Fruit fly (Drosophila melanogaster) whole organism, prepupa: ENCODE data around the gene RhoGEF64C.

Experiments used
- Blimp-1 ChIP-seq: fragments of 200-800 bp; sonication (Bioruptor generic); optimal IDR thresholded peaks from 3 replicates; lab custom pipeline; 2017; ENCODE audit warnings: missing biosample characterization, missing genetic modification characterization, mild to moderate bottlenecking, moderate library complexity, missing genetic modification reagents
- CG10631 ChIP-seq: fragments of 200-800 bp; sonication (Bioruptor generic); optimal IDR thresholded peaks from 2 replicates; lab custom pipeline; 2016; ENCODE audit warnings: missing biosample characterization, missing genetic modification characterization
- CG11902 ChIP-seq: fragments of 200-800 bp; sonication (Bioruptor generic); optimal IDR thresholded peaks from 3 replicates; lab custom pipeline; 2016; ENCODE audit warnings: missing biosample characterization, missing genetic modification characterization
- CG15336 ChIP-seq: fragments of 200-800 bp; sonication (Bioruptor generic); IDR thresholded peaks from 2 replicates; pipeline ENCODE4 v1.3.6; 2022; ENCODE audit warnings: missing biosample characterization, missing genetic modification characterization
- CG1621 ChIP-seq: fragments of 200-800 bp; sonication (Bioruptor generic); optimal IDR thresholded peaks from 3 replicates; lab custom pipeline; 2018; ENCODE audit warnings: missing biosample characterization, mild to moderate bottlenecking, missing genetic modification characterization
- CG3032 ChIP-seq: fragments of 200-800 bp; optimal IDR thresholded peaks from 2 replicates; lab custom pipeline; 2019; ENCODE audit warnings: missing biosample characterization, mild to moderate bottlenecking, missing genetic modification characterization, moderate library complexity
- CG31627 ChIP-seq: fragments of 200-800 bp; sonication (Bioruptor generic); optimal IDR thresholded peaks from 3 replicates; lab custom pipeline; 2016; ENCODE audit warnings: missing biosample characterization, missing genetic modification characterization
- CG32006 ChIP-seq: fragments of 200-800 bp; sonication (Bioruptor generic); optimal IDR thresholded peaks from 3 replicates; lab custom pipeline; 2017; ENCODE audit warnings: missing biosample characterization, mild to moderate bottlenecking, missing genetic modification characterization
- CG34406 ChIP-seq: fragments of 200-800 bp; sonication (Bioruptor generic); optimal IDR thresholded peaks from 3 replicates; lab custom pipeline; 2016; ENCODE audit warnings: missing biosample characterization, missing genetic modification characterization
- CG3919 ChIP-seq: fragments of 200-800 bp; sonication (Bioruptor generic); optimal IDR thresholded peaks from 3 replicates; lab custom pipeline; 2016; ENCODE audit warnings: missing biosample characterization, missing genetic modification characterization
- CG4318 ChIP-seq: fragments of 200-800 bp; sonication (Bioruptor generic); optimal IDR thresholded peaks from 3 replicates; lab custom pipeline; 2017; ENCODE audit warnings: missing biosample characterization, mild to moderate bottlenecking, missing genetic modification characterization
- CG6163 ChIP-seq: fragments of 200-800 bp; sonication (Bioruptor generic); IDR thresholded peaks from 3 replicates; pipeline ENCODE4 v1.3.6; 2022; ENCODE audit warnings: missing biosample characterization, missing genetic modification characterization
- CG6808 ChIP-seq: fragments of 200-800 bp; sonication (Bioruptor generic); optimal IDR thresholded peaks from 3 replicates; lab custom pipeline; 2017; ENCODE audit warnings: missing biosample characterization, missing genetic modification characterization, mild to moderate bottlenecking, moderate library complexity, missing genetic modification reagents
- CG6854 ChIP-seq: fragments of 200-800 bp; sonication (Bioruptor generic); optimal IDR thresholded peaks from 2 replicates; lab custom pipeline; 2017; ENCODE audit warnings: missing biosample characterization, mild to moderate bottlenecking, missing genetic modification characterization
- CG7368 ChIP-seq: fragments of 200-800 bp; sonication (Bioruptor generic); optimal IDR thresholded peaks from 3 replicates; lab custom pipeline; 2016; ENCODE audit warnings: missing biosample characterization, missing genetic modification characterization
- CG8119 ChIP-seq: fragments of 200-800 bp; sonication (Bioruptor generic); IDR thresholded peaks from 3 replicates; pipeline ENCODE4 v1.3.6; 2022; ENCODE audit warnings: missing biosample characterization, missing genetic modification characterization
- CG8319 ChIP-seq: fragments of 200-800 bp; sonication (Bioruptor generic); optimal IDR thresholded peaks from 3 replicates; lab custom pipeline; 2016; ENCODE audit warnings: missing biosample characterization, missing genetic modification characterization
- CG9139 ChIP-seq: fragments of 200-800 bp; sonication (Bioruptor generic); optimal IDR thresholded peaks from 3 replicates; lab custom pipeline; 2017; ENCODE audit warnings: missing biosample characterization, mild to moderate bottlenecking, missing genetic modification characterization
- Eip75B ChIP-seq: fragments of 200-800 bp; sonication (Bioruptor generic); optimal IDR thresholded peaks from 3 replicates; lab custom pipeline; 2016; ENCODE audit warnings: missing biosample characterization, missing genetic modification characterization
- Eip78C ChIP-seq: fragments of 200-800 bp; sonication (Bioruptor generic); peaks from one replicate; lab custom pipeline; 2016; ENCODE audit warnings: missing biosample characterization, missing genetic modification characterization
- Eip93F ChIP-seq: fragments of 200-800 bp; sonication (Bioruptor generic); optimal IDR thresholded peaks from 2 replicates; lab custom pipeline; 2016; ENCODE audit warnings: missing biosample characterization, mild to moderate bottlenecking, missing genetic modification characterization
- Ets21C ChIP-seq: fragments of 200-800 bp; sonication (Bioruptor generic); optimal IDR thresholded peaks from 3 replicates; lab custom pipeline; 2016; ENCODE audit warnings: missing biosample characterization, missing genetic modification characterization
- Ets96B ChIP-seq: fragments of 200-800 bp; optimal IDR thresholded peaks from 2 replicates; lab custom pipeline; 2019; ENCODE audit warnings: missing biosample characterization, mild to moderate bottlenecking, missing genetic modification characterization, moderate library complexity
- Hr38 ChIP-seq: sonication (Bioruptor generic); optimal IDR thresholded peaks from 2 replicates; lab custom pipeline; 2016; ENCODE audit warnings: missing biosample characterization, missing genetic modification characterization
- Hr39 ChIP-seq: fragments of 200-800 bp; sonication (Bioruptor generic); optimal IDR thresholded peaks from 2 replicates; lab custom pipeline; 2016; ENCODE audit warnings: missing biosample characterization, missing genetic modification characterization
- Met ChIP-seq: fragments of 200-800 bp; sonication (Bioruptor generic); optimal IDR thresholded peaks from 3 replicates; lab custom pipeline; 2016; ENCODE audit warnings: missing biosample characterization, missing genetic modification characterization
- OdsH ChIP-seq: fragments of 200-800 bp; sonication (Bioruptor generic); optimal IDR thresholded peaks from 3 replicates; lab custom pipeline; 2016; ENCODE audit warnings: missing biosample characterization, missing genetic modification characterization
- Smox ChIP-seq: fragments of 200-800 bp; sonication (Bioruptor generic); optimal IDR thresholded peaks from 3 replicates; lab custom pipeline; 2016; ENCODE audit warnings: missing biosample characterization, missing genetic modification characterization
- Sox14 ChIP-seq: fragments of 200-800 bp; sonication (Bioruptor generic); optimal IDR thresholded peaks from 3 replicates; lab custom pipeline; 2016; ENCODE audit warnings: missing biosample characterization, missing genetic modification characterization
- cyc ChIP-seq: fragments of 200-800 bp; sonication (Bioruptor generic); optimal IDR thresholded peaks from 3 replicates; lab custom pipeline; 2016; ENCODE audit warnings: missing biosample characterization, missing genetic modification characterization
- dac ChIP-seq: fragments of 200-800 bp; sonication (Bioruptor generic); optimal IDR thresholded peaks from 2 replicates; lab custom pipeline; 2017; ENCODE audit warnings: missing biosample characterization, mild to moderate bottlenecking, missing genetic modification characterization
- dsx ChIP-seq: fragments of 200-800 bp; optimal IDR thresholded peaks from 3 replicates; lab custom pipeline; 2019; ENCODE audit warnings: missing biosample characterization, mild to moderate bottlenecking, missing genetic modification characterization, moderate library complexity; ENCODE audit not compliant: poor library complexity, severe bottlenecking
- eg ChIP-seq: fragments of 200-800 bp; sonication (Bioruptor generic); IDR thresholded peaks from 3 replicates; pipeline ENCODE4 v1.3.6; 2022; ENCODE audit warnings: missing biosample characterization, missing genetic modification characterization
- fd59A ChIP-seq: fragments of 200-800 bp; sonication (Bioruptor generic); optimal IDR thresholded peaks from 2 replicates; lab custom pipeline; 2017; ENCODE audit warnings: missing biosample characterization, mild to moderate bottlenecking, missing genetic modification characterization, missing genetic modification reagents
- fkh ChIP-seq: fragments of 200-800 bp; sonication (Bioruptor generic); optimal IDR thresholded peaks from 3 replicates; lab custom pipeline; 2017; ENCODE audit warnings: missing biosample characterization, mild to moderate bottlenecking, missing genetic modification characterization, moderate library complexity
- lz ChIP-seq: fragments of 200-800 bp; sonication (Bioruptor generic); optimal IDR thresholded peaks from 3 replicates; lab custom pipeline; 2016; ENCODE audit warnings: missing biosample characterization, missing genetic modification characterization
- spab ChIP-seq: fragments of 200-800 bp; sonication (Bioruptor generic); optimal IDR thresholded peaks from 2 replicates; lab custom pipeline; 2017; ENCODE audit warnings: missing biosample characterization, mild to moderate bottlenecking, missing genetic modification characterization, missing genetic modification reagents
- ss ChIP-seq, 2 experiments: fragments of 200-800 bp; sonication (Bioruptor generic); optimal IDR thresholded peaks; 2 replicates in 1 of 2; 3 replicates in 1 of 2; lab custom pipeline; 2017 to 2018; ENCODE audit warnings: mild to moderate bottlenecking in 2 of 2, missing biosample characterization in 2 of 2, missing genetic modification characterization in 2 of 2, moderate library complexity in 1 of 2
- topi ChIP-seq: fragments of 200-800 bp; sonication (Bioruptor generic); optimal IDR thresholded peaks from 3 replicates; lab custom pipeline; 2016; ENCODE audit warnings: missing biosample characterization, missing genetic modification characterization
- vri ChIP-seq: fragments of 200-800 bp; sonication (Bioruptor generic); optimal IDR thresholded peaks from 3 replicates; lab custom pipeline; 2016; ENCODE audit warnings: missing biosample characterization, mild to moderate bottlenecking, missing genetic modification characterization

RhoGEF64C gene

dm6 chr3L:4824356-4825138 lies 132.0 kb downstream of the RhoGEF64C start (continued):
- TF ChIP-seq fkh (GFP tag; lab: Kevin White, UChicago) (no peak), CG8319 (GFP tag; lab: Kevin White, UChicago) (peak; percentile 89), Eip93F (GFP tag; lab: Kevin White, UChicago) (peak; percentile 73), Ets21C (GFP tag; lab: Kevin White, UChicago) (peak; percentile 86), OdsH (peak; percentile 96), Eip75B (GFP tag; lab: Kevin White, UChicago) (peak; percentile 92), Eip78C (GFP tag; lab: Kevin White, UChicago) (peak; percentile 99), CG9139 (GFP tag; lab: Kevin White, UChicago) (peak; percentile 83), Smox (peak; percentile 93), lz (GFP tag; lab: Kevin White, UChicago) (peak; percentile 92), CG1621 (tag; lab: Kevin White, UChicago) (peak; percentile 71), CG6163 (GFP tag; lab: Robert Waterston, UW) (peak; percentile 98), Met (peak; percentile 94), CG6808 (peak; percentile 88), Blimp-1 (GFP tag; lab: Kevin White, UChicago) (peak; percentile 73), ss (GFP tag; optimal IDR thresholded peaks at IDR 0.05; lab: Kevin White, UChicago) (no peak)
- TF ChIP-seq, all 60 proteins: peak for 50

DNA sequence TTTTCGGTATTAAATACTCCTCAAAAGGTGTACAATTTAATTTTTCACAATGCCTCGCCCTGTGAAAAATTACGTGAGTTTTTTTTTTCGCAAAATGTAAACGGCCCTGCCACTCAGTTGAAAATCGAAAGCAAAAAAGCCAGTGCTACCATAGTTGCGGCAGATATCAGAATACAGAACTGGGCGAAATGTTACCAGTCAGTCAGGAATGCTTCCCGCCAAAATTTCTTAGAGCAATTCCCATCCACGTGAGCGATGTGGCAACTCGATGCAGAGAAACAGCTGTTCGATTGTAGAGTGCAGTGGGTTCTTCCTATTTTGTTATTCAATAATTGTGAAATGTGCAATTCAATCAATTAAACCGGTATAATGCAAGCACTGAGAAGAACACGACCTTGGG lies 133.0 kb downstream of the RhoGEF64C start, which contains the start of the genes Dhc64C and LeuRS-m:
Gene Dhc64C, minus strand, starts transcription at position 104 of the 400 bp plus-strand sequence.
Gene LeuRS-m, plus strand, starts transcription at position 270 of the 400 bp plus-strand sequence.
- TF ChIP-seq CG31627 (GFP tag; lab: Kevin White, UChicago) (peak; percentile 54), Blimp-1 (GFP tag; lab: Kevin White, UChicago) (peak; percentile 58), lz (GFP tag; lab: Kevin White, UChicago) (peak; percentile 13), eg (GFP tag; lab: Robert Waterston, UW) (no peak), CG6163 (GFP tag; lab: Robert Waterston, UW) (no peak), Eip75B (GFP tag; lab: Kevin White, UChicago) (peak; percentile 32), Hr39 (GFP tag; lab: Kevin White, UChicago) (peak; percentile 19), Sox14 (GFP tag; lab: Kevin White, UChicago) (peak; percentile 43), cyc (GFP tag; lab: Kevin White, UChicago) (peak; percentile 20), CG9139 (GFP tag; lab: Kevin White, UChicago) (no peak), CG15336 (GFP tag; lab: Robert Waterston, UW) (peak; percentile 6; the same call in 1 of the 2 replicates), Eip78C (GFP tag; lab: Kevin White, UChicago) (peak; percentile 42), CG3919 (GFP tag; lab: Kevin White, UChicago) (peak; percentile 8)
- TF ChIP-seq, all 60 proteins: peak for 10

- TF ChIP-seq Ets96B = no peak
- no peak for TF ChIP-seq CG4318 (GFP tag; lab: Kevin White, UChicago)
- TF ChIP-seq CG3919 (GFP tag; lab: Kevin White, UChicago) = no peak
- no peak for TF ChIP-seq CG11902 (GFP tag; lab: Kevin White, UChicago)
- no peak for TF ChIP-seq Hr38 (GFP tag; lab: Kevin White, UChicago)
- no peak for TF ChIP-seq ss (GFP tag; optimal IDR thresholded peaks at IDR 0.05; lab: Kevin White, UChicago)
- TF ChIP-seq CG9139 (GFP tag; lab: Kevin White, UChicago) = no peak
- no peak for TF ChIP-seq CG10631 (GFP tag; lab: Kevin White, UChicago)
- TF ChIP-seq dac (GFP tag; lab: Kevin White, UChicago) = no peak
Measured at dm6 chr3L:4833491-4833890, 140.9 kb downstream of the RhoGEF64C start, which contains the start of gene CG13708. CG13708 (minus strand) TSS chr3L:4833591.

- TF ChIP-seq CG4318 (GFP tag; lab: Kevin White, UChicago) = peak; percentile 5
- no peak for TF ChIP-seq spab
- TF ChIP-seq vri (GFP tag; lab: Kevin White, UChicago) = no peak
- no peak for TF ChIP-seq CG7368 (GFP tag; lab: Kevin White, UChicago)
- no peak for TF ChIP-seq CG34406 (GFP tag; lab: Kevin White, UChicago)
- TF ChIP-seq CG1621 (tag; lab: Kevin White, UChicago) = no peak
- TF ChIP-seq eg (GFP tag; lab: Robert Waterston, UW) = no peak; the same call in 2 of the 3 replicates
- TF ChIP-seq CG6854 = no peak
- no peak for TF ChIP-seq ss (GFP tag; optimal IDR thresholded peaks at IDR 0.05; lab: Kevin White, UChicago)
- TF ChIP-seq dsx (GFP tag; lab: Kevin White, UChicago) = peak; percentile 9
- no peak for TF ChIP-seq CG31627 (GFP tag; lab: Kevin White, UChicago)
- no peak for TF ChIP-seq CG3032
- no peak for TF ChIP-seq OdsH
- TF ChIP-seq CG6163 (GFP tag; lab: Robert Waterston, UW) = 0 out of 3 replicates have a peak, but pooled peaks have one; percentile 45
- no peak for TF ChIP-seq lz (GFP tag; lab: Kevin White, UChicago)
- no peak for TF ChIP-seq fd59A (GFP tag; lab: Kevin White, UChicago)
- TF ChIP-seq topi (GFP tag; lab: Kevin White, UChicago) = no peak
- TF ChIP-seq CG3919 (GFP tag; lab: Kevin White, UChicago) = peak; percentile 36
- TF ChIP-seq CG8119 (GFP tag; lab: Robert Waterston, UW) = peak; percentile 43; the same call in 1 of the 3 replicates
- TF ChIP-seq CG6808 = no peak
- peak; percentile 60 for TF ChIP-seq CG32006 (GFP tag; lab: Kevin White, UChicago)
- no peak for TF ChIP-seq Blimp-1 (GFP tag; lab: Kevin White, UChicago)
Measured at dm6 chr3L:4835005-4835404, 142.4 kb downstream of the RhoGEF64C start.
